Fruit fly (Drosophila melanogaster) ovary, adult (tissue): ENCODE measurements around the gene nAChRbeta2.

Source experiments
- CG17801 ChIP-seq: fragments of 200-800 bp; optimal IDR thresholded peaks from 2 replicates; lab custom pipeline; 2019; ENCODE audit warnings: missing biosample characterization, mild to moderate bottlenecking, missing genetic modification characterization, moderate library complexity; ENCODE audit not compliant: partially characterized antibody

The nAChRbeta2 gene

dm6 chr3R:24514652-24515328 lies at the start of gene nAChRbeta2, which contains the start of gene DZIP1:
Gene nAChRbeta2 (minus strand): TSS chr3R:24515106.
Gene DZIP1 (plus strand): TSS chr3R:24515278.
- no peak for TF ChIP-seq CG17801

dm6 chr3R:24564191-24564798 lies 49.4 kb upstream of the nAChRbeta2 start:
- TF ChIP-seq CG17801 = no peak

dm6 chr3R:24563039-24563825 lies 48.3 kb upstream of the nAChRbeta2 start:
- TF ChIP-seq CG17801 = no peak

dm6 chr3R:24562323-24563025 lies 47.6 kb upstream of the nAChRbeta2 start:
- TF ChIP-seq CG17801 = no peak

dm6 chr3R:24557020-24557465 lies 42.1 kb upstream of the nAChRbeta2 start:
- TF ChIP-seq CG17801 = peak; percentile 26

- TF ChIP-seq CG17801 = no peak
These were observed 41.6 kb upstream of the nAChRbeta2 start for dm6 chr3R:24556554-24556953.

- no peak for TF ChIP-seq CG17801
These were observed 41.0 kb upstream of the nAChRbeta2 start for dm6 chr3R:24555932-24556331.

- no peak for TF ChIP-seq CG17801
These were observed 40.2 kb upstream of the nAChRbeta2 start for dm6 chr3R:24555150-24555549.

dm6 chr3R:24550802-24551391 lies 36.0 kb upstream of the nAChRbeta2 start:
- TF ChIP-seq CG17801 = no peak

- TF ChIP-seq CG17801 = peak; percentile 46
These were observed 34.9 kb upstream of the nAChRbeta2 start for dm6 chr3R:24549834-24550233.

dm6 chr3R:24548832-24549231 lies 33.9 kb upstream of the nAChRbeta2 start:
- no peak for TF ChIP-seq CG17801

- TF ChIP-seq CG17801 = no peak
These were observed 33.3 kb upstream of the nAChRbeta2 start for dm6 chr3R:24548216-24548615.

dm6 chr3R:24544388-24544787 lies 29.5 kb upstream of the nAChRbeta2 start, which contains the start of gene Esyt2:
Gene Esyt2 (plus strand): TSS chr3R:24544719.
- no peak for TF ChIP-seq CG17801

dm6 chr3R:24543676-24544277 lies 28.9 kb upstream of the nAChRbeta2 start, which contains the start of gene Cftr:
Gene Cftr (minus strand): TSS chr3R:24543914.
- peak; percentile 87 for TF ChIP-seq CG17801

dm6 chr3R:24543033-24543675 lies 28.2 kb upstream of the nAChRbeta2 start:
- TF ChIP-seq CG17801 = peak; percentile 93
